Fruit fly (Drosophila melanogaster) whole organism, embryonic: ENCODE results near the gene Pgd.
A peak's percentile ranks its signal among the peaks of the same experiment; 100 is the strongest.

ENCODE experiments used
- Abd-B ChIP-seq: fragments of 200-800 bp; sonication (Bioruptor generic); optimal IDR thresholded peaks from 2 replicates; lab custom pipeline; 2018; ENCODE audit warnings: missing biosample characterization, mild to moderate bottlenecking, missing genetic modification characterization, moderate library complexity
- Awh ChIP-seq: fragments of 200-800 bp; sonication (Bioruptor generic); IDR thresholded peaks from 2 replicates; pipeline ENCODE4, ENCODE4 v1.3.6; 2022; ENCODE audit warnings: missing biosample characterization, missing genetic modification characterization
- BEAF-32 ChIP-seq: fragments of 200-800 bp; sonication (Bioruptor generic); optimal IDR thresholded peaks from 3 replicates; lab custom pipeline; 2017; ENCODE audit warnings: missing biosample characterization, missing genetic modification characterization, mild to moderate bottlenecking, moderate library complexity, missing genetic modification reagents
- Blimp-1 ChIP-seq: fragments of 200-800 bp; sonication (Bioruptor generic); optimal IDR thresholded peaks from 3 replicates; lab custom pipeline; 2018; ENCODE audit warnings: missing biosample characterization, missing genetic modification characterization, mild to moderate bottlenecking, moderate library complexity, missing genetic modification reagents
- CG10274 ChIP-seq: fragments of 200-800 bp; sonication (Bioruptor generic); optimal IDR thresholded peaks from 3 replicates; lab custom pipeline; 2017; ENCODE audit warnings: missing biosample characterization, mild to moderate bottlenecking, missing genetic modification characterization
- CG13296 ChIP-seq: fragments of 200-800 bp; sonication (Bioruptor generic); optimal IDR thresholded peaks from 3 replicates; lab custom pipeline; 2018; ENCODE audit warnings: missing biosample characterization, mild to moderate bottlenecking, missing genetic modification characterization
- CG15601 ChIP-seq: fragments of 200-800 bp; sonication (Bioruptor generic); optimal IDR thresholded peaks from 3 replicates; lab custom pipeline; 2019; ENCODE audit warnings: missing biosample characterization, mild to moderate bottlenecking, missing genetic modification characterization, moderate library complexity
- CG1603 ChIP-seq: fragments of 200-800 bp; sonication (Bioruptor generic); optimal IDR thresholded peaks from 2 replicates; lab custom pipeline; 2019; ENCODE audit warnings: missing biosample characterization, mild to moderate bottlenecking, missing genetic modification characterization, moderate library complexity
- CG17912 ChIP-seq: fragments of 200-800 bp; sonication (Bioruptor generic); optimal IDR thresholded peaks from 2 replicates; lab custom pipeline; 2018; ENCODE audit warnings: missing biosample characterization, mild to moderate bottlenecking, missing genetic modification characterization
- CG1832 ChIP-seq: fragments of 200-800 bp; sonication (Bioruptor generic); optimal IDR thresholded peaks from 2 replicates; lab custom pipeline; 2017; ENCODE audit warnings: missing biosample characterization, mild to moderate bottlenecking, missing genetic modification characterization, inconsistent platforms
- CG18619 ChIP-seq: fragments of 200-800 bp; sonication (Bioruptor generic); optimal IDR thresholded peaks from 3 replicates; lab custom pipeline; 2017; ENCODE audit warnings: missing biosample characterization, mild to moderate bottlenecking, missing genetic modification characterization
- CG2875 ChIP-seq: fragments of 200-800 bp; sonication (Bioruptor generic); optimal IDR thresholded peaks from 2 replicates; lab custom pipeline; 2017; ENCODE audit warnings: missing biosample characterization, mild to moderate bottlenecking, missing genetic modification characterization, missing genetic modification reagents
- CG3407 ChIP-seq: fragments of 200-800 bp; sonication (Bioruptor generic); optimal IDR thresholded peaks from 2 replicates; lab custom pipeline; 2018; ENCODE audit warnings: missing biosample characterization, mild to moderate bottlenecking, missing genetic modification characterization
- CG34422 ChIP-seq: fragments of 200-800 bp; sonication (Bioruptor generic); IDR thresholded peaks from 3 replicates; pipeline ENCODE4 v1.3.6; 2022; ENCODE audit warnings: missing biosample characterization, missing genetic modification characterization
- CG4328 ChIP-seq: fragments of 200-800 bp; sonication (Bioruptor generic); optimal IDR thresholded peaks from 3 replicates; lab custom pipeline; 2017; ENCODE audit warnings: missing biosample characterization, missing genetic modification reagents, missing genetic modification characterization
- CG4360 ChIP-seq: fragments of 200-800 bp; sonication (Bioruptor generic); IDR thresholded peaks from 2 replicates; pipeline ENCODE4 v1.3.6; 2022; ENCODE audit warnings: missing biosample characterization, missing genetic modification characterization
- CG6813 ChIP-seq: fragments of 200-800 bp; sonication (Bioruptor generic); optimal IDR thresholded peaks from 2 replicates; lab custom pipeline; 2017; ENCODE audit warnings: missing biosample characterization, missing genetic modification characterization, mild to moderate bottlenecking, moderate library complexity, missing genetic modification reagents
- CG9876 ChIP-seq: fragments of 200-800 bp; sonication (Bioruptor generic); optimal IDR thresholded peaks from 2 replicates; lab custom pipeline; 2016; ENCODE audit warnings: missing biosample characterization, missing genetic modification characterization
- Chrac-16 ChIP-seq: fragments of 200-800 bp; sonication (Bioruptor generic); optimal IDR thresholded peaks from 3 replicates; lab custom pipeline; 2016; ENCODE audit warnings: missing biosample characterization, missing genetic modification characterization
- HLH3B ChIP-seq: fragments of 200-800 bp; sonication (Bioruptor generic); IDR thresholded peaks from 2 replicates; pipeline ENCODE4 v1.3.6; 2022; ENCODE audit warnings: missing biosample characterization, missing genetic modification characterization
- HLHmδ ChIP-seq: fragments of 200-800 bp; sonication (Bioruptor generic); optimal IDR thresholded peaks from 2 replicates; lab custom pipeline; 2018; ENCODE audit warnings: missing biosample characterization, mild to moderate bottlenecking, missing genetic modification characterization, moderate library complexity
- Hr3 ChIP-seq: fragments of 200-800 bp; sonication (Bioruptor generic); optimal IDR thresholded peaks from 3 replicates; lab custom pipeline; 2016; ENCODE audit warnings: missing biosample characterization, missing genetic modification characterization
- Lpt ChIP-seq: fragments of >200 bp; optimal IDR thresholded peaks from 2 replicates; lab custom pipeline; 2018; ENCODE audit warnings: missing biosample characterization, missing genetic modification characterization
- Med ChIP-seq: fragments of 200-800 bp; sonication (Bioruptor generic); peaks from one replicate; lab custom pipeline; 2016; ENCODE audit warnings: missing biosample characterization, missing genetic modification characterization, mild to moderate bottlenecking, inconsistent platforms, moderate library complexity
- Neu2 ChIP-seq: fragments of 200-800 bp; sonication (Bioruptor generic); optimal IDR thresholded peaks from 3 replicates; lab custom pipeline; 2016; ENCODE audit warnings: missing biosample characterization, missing genetic modification characterization, borderline replicate concordance
- NfI ChIP-seq: fragments of 200-800 bp; sonication (Bioruptor generic); optimal IDR thresholded peaks from 3 replicates; lab custom pipeline; 2018; ENCODE audit warnings: missing biosample characterization, mild to moderate bottlenecking, missing genetic modification characterization, moderate library complexity
- PHDP ChIP-seq: fragments of 200-800 bp; sonication (Bioruptor generic); optimal IDR thresholded peaks from 3 replicates; lab custom pipeline; 2018; ENCODE audit warnings: missing biosample characterization, mild to moderate bottlenecking, missing genetic modification characterization, moderate library complexity
- Pdp1 ChIP-seq, 2 experiments: fragments of 200-800 bp; sonication (Bioruptor generic); optimal IDR thresholded peaks; 3 replicates each; lab custom pipeline; 2016; ENCODE audit warnings: missing biosample characterization in 2 of 2, missing genetic modification characterization in 2 of 2, mild to moderate bottlenecking in 1 of 2, moderate library complexity in 1 of 2
- Poxn ChIP-seq: fragments of 200-800 bp; sonication (Bioruptor generic); IDR thresholded peaks from 2 replicates; pipeline ENCODE4 v1.3.6; 2022; ENCODE audit warnings: missing biosample characterization, missing genetic modification characterization
- Sry-δ ChIP-seq: fragments of 200-800 bp; sonication (Bioruptor generic); optimal IDR thresholded peaks from 2 replicates; lab custom pipeline; 2016; ENCODE audit warnings: missing biosample characterization, missing genetic modification characterization
- Xrp1 ChIP-seq: fragments of 200-800 bp; sonication (Bioruptor generic); IDR thresholded peaks from 2 replicates; pipeline ENCODE4 v1.3.6; 2022; ENCODE audit warnings: missing biosample characterization, missing genetic modification characterization
- az2 ChIP-seq: fragments of 200-800 bp; sonication (Bioruptor generic); optimal IDR thresholded peaks from 3 replicates; lab custom pipeline; 2016; ENCODE audit warnings: missing biosample characterization, missing genetic modification characterization
- ci ChIP-seq: fragments of 200-800 bp; sonication (Bioruptor generic); IDR thresholded peaks from 3 replicates; pipeline ENCODE4 v1.3.6; 2022; ENCODE audit warnings: missing biosample characterization, missing genetic modification characterization
- gcm ChIP-seq: fragments of 200-800 bp; sonication (Bioruptor generic); optimal IDR thresholded peaks from 2 replicates; lab custom pipeline; 2019; ENCODE audit warnings: missing biosample characterization, mild to moderate bottlenecking, missing genetic modification characterization, moderate library complexity
- nerfin-2 ChIP-seq: fragments of 200-800 bp; sonication (Bioruptor generic); IDR thresholded peaks from 2 replicates; pipeline ENCODE4 v1.3.6; 2022; ENCODE audit warnings: missing biosample characterization, missing genetic modification characterization; ENCODE audit not compliant: partially characterized antibody
- pan ChIP-seq, 4 experiments: fragments of >200 bp in 3 of 4; fragments of 200-800 bp in 1 of 4; sonication (Bioruptor generic) in 1 of 4; optimal IDR thresholded peaks in 3 of 4; IDR thresholded peaks in 1 of 4; 2 replicates each; pipeline versions ENCODE4 v1.3.6 to Lab custom; 2017 to 2022; ENCODE audit warnings: missing biosample characterization in 2 of 4, missing genetic modification characterization in 2 of 4, mixed read lengths in 1 of 4
- pnt ChIP-seq: fragments of 200-800 bp; sonication (Bioruptor generic); optimal IDR thresholded peaks from 3 replicates; lab custom pipeline; 2016; ENCODE audit warnings: missing biosample characterization, missing genetic modification characterization
- pum ChIP-seq: fragments of 200-800 bp; sonication (Bioruptor generic); optimal IDR thresholded peaks from 2 replicates; lab custom pipeline; 2016; ENCODE audit warnings: missing biosample characterization, missing genetic modification characterization
- ro ChIP-seq: fragments of 200-800 bp; sonication (Bioruptor generic); IDR thresholded peaks from 2 replicates; pipeline ENCODE4 v1.3.6; 2022; ENCODE audit warnings: missing biosample characterization, missing genetic modification characterization
- row ChIP-seq: fragments of 200-800 bp; sonication (Bioruptor generic); IDR thresholded peaks from 3 replicates; pipeline ENCODE4 v1.3.6; 2022; ENCODE audit warnings: missing biosample characterization, missing genetic modification characterization
- run ChIP-seq: fragments of 200-800 bp; sonication (Bioruptor generic); optimal IDR thresholded peaks from 3 replicates; lab custom pipeline; 2018; ENCODE audit warnings: missing biosample characterization, mild to moderate bottlenecking, missing genetic modification characterization
- sisA ChIP-seq: fragments of 200-800 bp; sonication (Bioruptor generic); IDR thresholded peaks from 2 replicates; pipeline ENCODE4 v1.3.6; 2022; ENCODE audit warnings: missing biosample characterization, missing genetic modification characterization
- sug ChIP-seq: fragments of 200-800 bp; optimal IDR thresholded peaks from 2 replicates; lab custom pipeline; 2019; ENCODE audit warnings: missing biosample characterization, mild to moderate bottlenecking, missing genetic modification characterization, moderate library complexity
- wek ChIP-seq: fragments of 200-800 bp; sonication (Bioruptor generic); optimal IDR thresholded peaks from 3 replicates; lab custom pipeline; 2018; ENCODE audit warnings: missing biosample characterization, mild to moderate bottlenecking, missing genetic modification characterization, moderate library complexity

Pgd gene

DNA sequence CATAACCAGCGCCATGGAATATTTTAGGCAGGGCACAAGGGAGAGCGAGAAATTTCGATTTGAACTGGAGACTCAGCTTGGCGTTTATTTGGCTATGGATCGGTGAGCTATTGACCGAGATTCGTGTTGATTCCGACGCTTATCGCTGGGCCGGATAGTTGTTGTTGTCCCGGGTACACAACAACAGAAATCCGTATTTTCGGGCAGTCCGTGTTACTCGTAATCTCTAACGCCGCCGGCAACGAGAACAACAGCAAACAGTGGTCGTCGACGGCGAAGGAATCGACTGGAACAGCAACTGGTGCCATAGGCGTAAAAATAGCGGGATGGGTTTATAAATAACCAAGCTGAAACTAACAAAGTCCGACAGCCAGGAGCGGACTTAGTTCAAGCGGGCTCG lies 47.0 kb downstream of the Pgd start (continued):
- TF ChIP-seq CG2875 (GFP tag; lab: Kevin White, UChicago) = peak; percentile 8
- no peak for TF ChIP-seq CG17912 (GFP tag; lab: Kevin White, UChicago)
- peak; percentile 3 for TF ChIP-seq CG6813
- TF ChIP-seq CG3407 (GFP tag; lab: Kevin White, UChicago) = peak; percentile 27
- no peak for TF ChIP-seq pnt
- peak; percentile 4 for TF ChIP-seq sug (tag; lab: Kevin White, UChicago)
- no peak for TF ChIP-seq Neu2
- peak; percentile 12; the same call in 1 of the 2 replicates for TF ChIP-seq HLH3B (GFP tag; lab: Robert Waterston, UW)
- peak; percentile 8 for TF ChIP-seq Blimp-1 (GFP tag; lab: Kevin White, UChicago)
- peak in 1 of 2 experiments; percentile 24 for TF ChIP-seq Pdp1 (GFP tag; optimal IDR thresholded peaks at IDR 0.05; lab: Kevin White, UChicago)
- TF ChIP-seq CG4328 (GFP tag; lab: Kevin White, UChicago) = no peak
- TF ChIP-seq Chrac-16 (GFP tag; lab: Kevin White, UChicago) = no peak
- TF ChIP-seq CG18619 = no peak
- TF ChIP-seq Awh = peak; percentile 35; the same call in 1 of the 2 replicates
- no peak for TF ChIP-seq CG13296 (GFP tag; lab: Kevin White, UChicago)
- TF ChIP-seq Med (GFP tag; lab: Kevin White, UChicago) = peak; percentile 31
- no peak for TF ChIP-seq row (GFP tag; lab: Robert Waterston, UW)
- TF ChIP-seq run (tag; lab: Kevin White, UChicago) = no peak
- no peak for TF ChIP-seq az2
- no peak for TF ChIP-seq BEAF-32
- TF ChIP-seq pum (GFP tag; lab: Kevin White, UChicago) = no peak
- no peak for TF ChIP-seq NfI (GFP tag; lab: Kevin White, UChicago)
- peak; percentile 40; the same call in 1 of the 2 replicates for TF ChIP-seq CG4360 (GFP tag; lab: Robert Waterston, UW)
- TF ChIP-seq Abd-B = no peak
- peak; percentile 26 for TF ChIP-seq wek (GFP tag; lab: Kevin White, UChicago)
- TF ChIP-seq Lpt (GFP tag; lab: Kevin White, UChicago) = no peak
- TF ChIP-seq CG15601 (tag; lab: Kevin White, UChicago) = no peak
- peak; percentile 7 for TF ChIP-seq CG1603 (tag; lab: Kevin White, UChicago)
- TF ChIP-seq nerfin-2 (GFP tag; lab: Robert Waterston, UW) = no peak
- no peak for TF ChIP-seq Hr3 (GFP tag; lab: Kevin White, UChicago)
- TF ChIP-seq Sry-δ (GFP tag; lab: Kevin White, UChicago) = no peak
- TF ChIP-seq pan (optimal IDR thresholded peaks at IDR 0.05; lab: Kevin White, UChicago) = no peak
- no peak for TF ChIP-seq pan (GFP tag; optimal IDR thresholded peaks at IDR 0.05 in 1 of 2, IDR thresholded peaks at IDR 0.05 in 1 of 2)
- TF ChIP-seq Poxn (GFP tag; lab: Robert Waterston, UW) = no peak
- TF ChIP-seq Xrp1 (GFP tag; lab: Robert Waterston, UW) = peak; percentile 50
- no peak for TF ChIP-seq CG10274 (GFP tag; lab: Kevin White, UChicago)
- peak; percentile 2 for TF ChIP-seq HLHmδ (GFP tag; lab: Kevin White, UChicago)
- no peak for TF ChIP-seq CG9876 (GFP tag; lab: Kevin White, UChicago)
- no peak for TF ChIP-seq ro
- TF ChIP-seq sisA (GFP tag; lab: Robert Waterston, UW) = no peak
- no peak for TF ChIP-seq CG34422
- TF ChIP-seq PHDP (tag; lab: Kevin White, UChicago) = no peak
- TF ChIP-seq ci (GFP tag; lab: Robert Waterston, UW) = peak; percentile 72; the same call in 2 of the 3 replicates
- no peak for TF ChIP-seq gcm (GFP tag; lab: Kevin White, UChicago)
- TF ChIP-seq CG1832 (GFP tag; lab: Kevin White, UChicago) = no peak
- TF ChIP-seq, all 482 proteins: peak for 21
